Worm (Caenorhabditis elegans) whole organism, young adult: Measurements from ENCODE around the gene F10E9.4.

ENCODE experiments used
- C17E4.6 ChIP-seq: fragments of 200-800 bp; sonication (Bioruptor generic); IDR thresholded peaks from 2 replicates; pipeline ENCODE4 v1.3.6; 2022; ENCODE audit warnings: missing genetic modification reagents, missing genetic modification characterization, missing compliant biosample characterization
- F49E8.2 ChIP-seq: sonication (generic microtip); optimal IDR thresholded peaks from 3 replicates; lab custom pipeline; 2017; ENCODE audit warnings: missing genetic modification characterization, mild to moderate bottlenecking, missing compliant biosample characterization, antibody characterized with exemption, moderate library complexity; ENCODE audit not compliant: insufficient read depth
- F57C9.4 ChIP-seq: sonication (generic microtip); optimal IDR thresholded peaks from 2 replicates; lab custom pipeline; 2017; ENCODE audit warnings: mild to moderate bottlenecking, missing genetic modification characterization, missing compliant biosample characterization
- Y53G8AR.9 ChIP-seq: fragments of 200-800 bp; sonication (Bioruptor generic); conservative IDR thresholded peaks from 2 replicates; pipeline ENCODE4 v1.3.6; 2022; ENCODE audit warnings: missing genetic modification reagents, missing genetic modification characterization, missing compliant biosample characterization
- Y56A3A.18 ChIP-seq: fragments of 200-800 bp; sonication (Bioruptor generic); IDR thresholded peaks from 2 replicates; pipeline ENCODE4 v1.3.6; 2022; ENCODE audit warnings: missing genetic modification reagents, missing genetic modification characterization, missing compliant biosample characterization
- Y79H2A.3 ChIP-seq: fragments of 200-800 bp; sonication (Bioruptor generic); conservative IDR thresholded peaks from 2 replicates; pipeline ENCODE4 v1.3.6; 2022; ENCODE audit warnings: missing genetic modification reagents, missing genetic modification characterization, missing compliant biosample characterization
- ZK185.1 ChIP-seq: sonication (generic microtip); optimal IDR thresholded peaks from 2 replicates; lab custom pipeline; 2016; ENCODE audit warnings: mild to moderate bottlenecking, missing genetic modification characterization, missing compliant biosample characterization; ENCODE audit not compliant: poor library complexity, severe bottlenecking
- ama-1 ChIP-seq, 3 experiments: fragments of 150-350 bp in 1 of 3; sonication (generic microtip) in 2 of 3; optimal IDR thresholded peaks; 2 replicates each; lab custom pipeline; 2014 to 2018; ENCODE audit warnings: missing biosample characterization in 2 of 3, missing genetic modification characterization in 2 of 3, missing genetic modification reagents in 2 of 3
- aptf-3 ChIP-seq: fragments of 200-800 bp; sonication (Bioruptor generic); IDR thresholded peaks from 2 replicates; pipeline ENCODE4 v1.3.6; 2022; ENCODE audit warnings: missing genetic modification characterization, missing compliant biosample characterization
- atf-7 ChIP-seq: sonication (generic microtip); optimal IDR thresholded peaks from 2 replicates; lab custom pipeline; 2017; ENCODE audit warnings: mild to moderate bottlenecking, missing genetic modification characterization, missing compliant biosample characterization
- athp-1 ChIP-seq: sonication (generic microtip); optimal IDR thresholded peaks from 2 replicates; lab custom pipeline; 2017; ENCODE audit warnings: mild to moderate bottlenecking, missing genetic modification characterization, missing compliant biosample characterization
- attf-3 ChIP-seq: fragments of 200-800 bp; sonication (Bioruptor generic); conservative IDR thresholded peaks from 2 replicates; pipeline ENCODE4 v1.3.6; 2022; ENCODE audit warnings: missing genetic modification reagents, missing genetic modification characterization, missing compliant biosample characterization
- cebp-1 ChIP-seq, 2 experiments: fragments of 200-800 bp in 1 of 2; sonication (Bioruptor generic) in 1 of 2; sonication (generic microtip) in 1 of 2; IDR thresholded peaks in 1 of 2; optimal IDR thresholded peaks in 1 of 2; 2 replicates each; pipeline versions ENCODE4 v1.3.6 to Lab custom; 2017 to 2022; ENCODE audit warnings: missing compliant biosample characterization in 2 of 2, missing genetic modification characterization in 2 of 2, mild to moderate bottlenecking in 1 of 2, missing genetic modification reagents in 1 of 2, moderate library complexity in 1 of 2
- cebp-2 ChIP-seq: fragments of 200-800 bp; sonication (Bioruptor generic); IDR thresholded peaks from 2 replicates; pipeline ENCODE4 v1.3.6; 2022; ENCODE audit warnings: missing genetic modification characterization, missing compliant biosample characterization
- ceh-27 ChIP-seq: fragments of 200-800 bp; sonication (Bioruptor generic); optimal IDR thresholded peaks from 2 replicates; lab custom pipeline; 2018; ENCODE audit warnings: mild to moderate bottlenecking, missing genetic modification characterization, moderate library complexity, missing compliant biosample characterization
- ceh-58 ChIP-seq: fragments of 200-800 bp; sonication (Bioruptor generic); IDR thresholded peaks from 2 replicates; pipeline ENCODE4 v1.3.6; 2022; ENCODE audit warnings: missing genetic modification characterization, missing compliant biosample characterization
- chd-7 ChIP-seq: sonication (generic microtip); optimal IDR thresholded peaks from 2 replicates; lab custom pipeline; 2016; ENCODE audit warnings: mild to moderate bottlenecking, missing genetic modification characterization, moderate library complexity, missing compliant biosample characterization
- dpff-1 ChIP-seq: sonication (generic microtip); optimal IDR thresholded peaks from 2 replicates; lab custom pipeline; 2017; ENCODE audit warnings: mild to moderate bottlenecking, missing genetic modification characterization, missing compliant biosample characterization
- ekl-4 ChIP-seq: fragments of 200-800 bp; sonication (Bioruptor generic); IDR thresholded peaks from 2 replicates; pipeline ENCODE4 v1.3.6; 2022; ENCODE audit warnings: missing genetic modification reagents, missing genetic modification characterization, missing compliant biosample characterization
- him-1 ChIP-seq: sonication (generic microtip); optimal IDR thresholded peaks from 2 replicates; lab custom pipeline; 2016; ENCODE audit warnings: missing genotype, missing genetic modification reagents, missing genetic modification characterization, missing compliant biosample characterization
- hlh-26 ChIP-seq: fragments of 200-800 bp; sonication (Bioruptor generic); conservative IDR thresholded peaks from 2 replicates; pipeline ENCODE4 v1.3.6; 2022; ENCODE audit warnings: missing genetic modification reagents, missing genetic modification characterization, missing compliant biosample characterization
- hrde-1 ChIP-seq: sonication (generic microtip); optimal IDR thresholded peaks from 2 replicates; lab custom pipeline; 2016; ENCODE audit warnings: missing genetic modification characterization, mild to moderate bottlenecking, missing compliant biosample characterization, moderate library complexity, missing genotype, missing genetic modification reagents, borderline replicate concordance
- lag-1 ChIP-seq: fragments of 200-800 bp; sonication (Bioruptor generic); IDR thresholded peaks from 2 replicates; pipeline ENCODE4 v1.3.6; 2022; ENCODE audit warnings: missing genetic modification reagents, missing genetic modification characterization, missing compliant biosample characterization
- let-607 ChIP-seq, 2 experiments: fragments of 200-800 bp in 1 of 2; sonication (Bioruptor generic) in 1 of 2; sonication (generic microtip) in 1 of 2; optimal IDR thresholded peaks; 2 replicates each; lab custom pipeline; 2016 to 2018; ENCODE audit warnings: mild to moderate bottlenecking in 2 of 2, missing compliant biosample characterization in 2 of 2, missing genetic modification characterization in 2 of 2, moderate library complexity in 2 of 2, missing genotype in 1 of 2
- lsy-27 ChIP-seq: sonication (generic microtip); optimal IDR thresholded peaks from 2 replicates; lab custom pipeline; 2017; ENCODE audit warnings: missing genetic modification characterization, mild to moderate bottlenecking, missing compliant biosample characterization, antibody characterized with exemption, missing genotype, borderline replicate concordance; ENCODE audit not compliant: insufficient read depth
- mcd-1 ChIP-seq: fragments of 200-800 bp; sonication (Bioruptor generic); IDR thresholded peaks from 2 replicates; pipeline ENCODE4 v1.3.6; 2022; ENCODE audit warnings: missing genetic modification reagents, missing genetic modification characterization, missing compliant biosample characterization
- mes-4 ChIP-seq: sonication (generic microtip); optimal IDR thresholded peaks from 2 replicates; lab custom pipeline; 2016; ENCODE audit warnings: missing genotype, missing genetic modification characterization, missing compliant biosample characterization
- nhr-120 ChIP-seq: fragments of 200-800 bp; sonication (Bioruptor generic); IDR thresholded peaks from 2 replicates; pipeline ENCODE4 v1.3.6; 2022; ENCODE audit warnings: missing genetic modification characterization, missing compliant biosample characterization
- nhr-80 ChIP-seq: sonication (generic microtip); optimal IDR thresholded peaks from 2 replicates; lab custom pipeline; 2016; ENCODE audit warnings: missing genetic modification characterization, missing compliant biosample characterization
- pbrm-1 ChIP-seq: fragments of 200-800 bp; sonication (Bioruptor generic); IDR thresholded peaks from 2 replicates; pipeline ENCODE4 v1.3.6; 2022; ENCODE audit warnings: missing genetic modification reagents, missing genetic modification characterization, missing compliant biosample characterization
- pha-4 ChIP-seq: fragments of 150-350 bp; sonication (generic microtip); optimal IDR thresholded peaks from 2 replicates; lab custom pipeline; 2014; ENCODE audit warnings: missing biosample characterization, missing genetic modification reagents, missing genetic modification characterization
- sptf-2 ChIP-seq: fragments of 200-800 bp; sonication (Bioruptor generic); optimal IDR thresholded peaks from 2 replicates; lab custom pipeline; 2018; ENCODE audit warnings: mild to moderate bottlenecking, missing genetic modification characterization, missing compliant biosample characterization
- tbp1 ChIP-seq: fragments of 200-800 bp; sonication (Bioruptor generic); optimal IDR thresholded peaks from 2 replicates; lab custom pipeline; 2018; ENCODE audit warnings: mild to moderate bottlenecking, missing genetic modification characterization, missing compliant biosample characterization
- unc-62 ChIP-seq: fragments of 150-350 bp; optimal IDR thresholded peaks from 2 replicates; lab custom pipeline; 2014; ENCODE audit warnings: missing biosample characterization, missing genetic modification reagents, missing genetic modification characterization
- xnd-1 ChIP-seq: sonication (generic microtip); optimal IDR thresholded peaks from 2 replicates; lab custom pipeline; 2016; ENCODE audit warnings: missing genotype, missing genetic modification reagents, missing genetic modification characterization, missing compliant biosample characterization
- ztf-22 ChIP-seq: fragments of 200-800 bp; sonication (Bioruptor generic); optimal IDR thresholded peaks from 2 replicates; lab custom pipeline; 2018; ENCODE audit warnings: mild to moderate bottlenecking, missing genetic modification characterization, moderate library complexity, missing compliant biosample characterization
- ztf-25 ChIP-seq: fragments of 200-800 bp; sonication (Bioruptor generic); IDR thresholded peaks from 2 replicates; pipeline ENCODE4 v1.3.6; 2022; ENCODE audit warnings: missing genetic modification reagents, missing genetic modification characterization, missing compliant biosample characterization
- ztf-26 ChIP-seq: sonication (generic microtip); optimal IDR thresholded peaks from 2 replicates; lab custom pipeline; 2017; ENCODE audit warnings: missing genetic modification characterization, missing compliant biosample characterization
- ztf-28 ChIP-seq: fragments of 200-800 bp; sonication (Bioruptor generic); IDR thresholded peaks from 2 replicates; pipeline ENCODE4 v1.3.6; 2022; ENCODE audit warnings: missing genetic modification reagents, missing genetic modification characterization, missing compliant biosample characterization
- ztf-3 ChIP-seq: fragments of 200-800 bp; sonication (Bioruptor generic); optimal IDR thresholded peaks from 2 replicates; lab custom pipeline; 2018; ENCODE audit warnings: mild to moderate bottlenecking, missing genetic modification characterization, missing compliant biosample characterization
- ztf-6 ChIP-seq: fragments of 200-800 bp; sonication (Bioruptor generic); IDR thresholded peaks from 2 replicates; pipeline ENCODE4 v1.3.6; 2022; ENCODE audit warnings: missing genetic modification reagents, missing genetic modification characterization, missing compliant biosample characterization

The F10E9.4 gene

ce11 chrIII:8322645-8323213 lies 14.4 kb downstream of the F10E9.4 start, which contains the start of gene F10E9.1:
F10E9.1 (plus strand) TSS chrIII:8323163.
- TF ChIP-seq pha-4 (no peak), dpff-1 (tag; lab: Kevin White, UChicago) (no peak), lag-1 (GFP tag; lab: Robert Waterston, UW) (no peak), mcd-1 (GFP tag; lab: Robert Waterston, UW) (no peak), him-1 (no peak), hrde-1 (no peak), xnd-1 (tag; lab: Kevin White, UChicago) (no peak), attf-3 (GFP tag; lab: Robert Waterston, UW) (no peak), Y56A3A.18 (GFP tag; lab: Robert Waterston, UW) (no peak), unc-62 (GFP tag; lab: Kevin White, UChicago) (no peak)

- TF ChIP-seq tbp1 (GFP tag; lab: Kevin White, UChicago) (peak; percentile 2), athp-1 (tag; lab: Kevin White, UChicago) (no peak), nhr-80 (tag; lab: Kevin White, UChicago) (peak; percentile 56), cebp-1 (GFP tag; IDR thresholded peaks at IDR 0.05; lab: Robert Waterston, UW) (no peak), cebp-1 (tag; optimal IDR thresholded peaks at IDR 0.05; lab: Kevin White, UChicago) (peak; percentile 30)
Observed at ce11 chrIII:8324412-8324811, 16.1 kb downstream of the F10E9.4 start, which contains the start of gene F10E9.12. F10E9.12 (plus strand) TSS chrIII:8324542.

- TF ChIP-seq ztf-25 (GFP tag; lab: Robert Waterston, UW): no peak
- TF ChIP-seq ztf-6 (GFP tag; lab: Robert Waterston, UW): no peak
- TF ChIP-seq chd-7 (tag; lab: Kevin White, UChicago): no peak
- no peak for TF ChIP-seq pbrm-1 (GFP tag; lab: Robert Waterston, UW)
- TF ChIP-seq F49E8.2 (tag; lab: Kevin White, UChicago): no peak
- 0 out of 2 replicates have a peak, but pooled peaks have one; percentile 52 for TF ChIP-seq Y53G8AR.9 (GFP tag; lab: Robert Waterston, UW)
- no peak for TF ChIP-seq ztf-28 (GFP tag; lab: Robert Waterston, UW)
- TF ChIP-seq ekl-4 (GFP tag; lab: Robert Waterston, UW): no peak
- TF ChIP-seq Y56A3A.18 (GFP tag; lab: Robert Waterston, UW): 0 out of 2 replicates have a peak, but pooled peaks have one; percentile 43
- no peak for TF ChIP-seq C17E4.6 (GFP tag; lab: Robert Waterston, UW)
- TF ChIP-seq nhr-120 (GFP tag; lab: Robert Waterston, UW): no peak
- TF ChIP-seq cebp-2 (GFP tag; lab: Robert Waterston, UW): no peak
- TF ChIP-seq aptf-3 (GFP tag; lab: Robert Waterston, UW): no peak
- no peak for TF ChIP-seq sptf-2
- peak in 1 of 2 experiments; percentile 42 for TF ChIP-seq let-607 (tag; optimal IDR thresholded peaks at IDR 0.05; lab: Kevin White, UChicago)
- peak; percentile 41 for TF ChIP-seq atf-7
- TF ChIP-seq lsy-27 (tag; lab: Kevin White, UChicago): no peak
- TF ChIP-seq mes-4: no peak
- no peak for TF ChIP-seq F57C9.4 (tag; lab: Kevin White, UChicago)
- no peak for TF ChIP-seq ama-1 (optimal IDR thresholded peaks at IDR 0.05; lab: Kevin White, UChicago)
- TF ChIP-seq ama-1 (GFP tag; optimal IDR thresholded peaks at IDR 0.05; lab: Kevin White, UChicago): no peak
- TF ChIP-seq ztf-22 (GFP tag; lab: Kevin White, UChicago): no peak
- no peak for TF ChIP-seq ztf-26
- no peak for TF ChIP-seq ceh-27 (GFP tag; lab: Kevin White, UChicago)
- TF ChIP-seq hlh-26: no peak
- TF ChIP-seq ZK185.1 (tag; lab: Kevin White, UChicago): no peak
- TF ChIP-seq Y79H2A.3 (GFP tag; lab: Robert Waterston, UW): peak; percentile 30; the same call in 1 of the 2 replicates
- TF ChIP-seq tbp1 (GFP tag; lab: Kevin White, UChicago): no peak
- TF ChIP-seq ceh-58 (GFP tag; lab: Robert Waterston, UW): no peak
- TF ChIP-seq ztf-3: no peak
Observed at ce11 chrIII:8325574-8326513, 17.5 kb downstream of the F10E9.4 start, which contains the start of gene ZC262.13. ZC262.13 (plus strand) TSS chrIII:8326214.
